Worm (Caenorhabditis elegans): ENCODE measurements around the gene D2023.6.

DNA sequence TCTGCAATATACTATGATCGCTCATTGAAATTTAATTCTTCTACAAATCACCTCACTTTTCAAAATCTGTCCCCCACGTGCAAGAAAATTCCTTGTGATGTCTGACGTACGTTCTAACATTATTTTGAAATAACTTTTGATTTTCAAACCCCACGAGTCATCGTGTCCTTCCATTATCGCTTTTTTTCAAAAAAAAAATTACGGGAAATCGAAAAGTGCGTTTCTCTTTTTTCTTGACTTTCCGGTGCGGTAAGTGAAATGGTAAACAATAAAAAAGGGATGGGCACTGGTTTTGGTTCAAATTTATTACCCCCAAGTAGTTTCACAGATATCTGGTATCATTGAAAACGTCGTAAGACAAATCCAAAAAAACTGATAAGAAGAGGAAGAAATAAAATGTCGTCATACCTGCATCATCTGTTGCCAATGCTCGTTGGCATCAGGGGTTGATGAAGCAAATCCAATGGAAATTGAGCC is 23.6 kb upstream of the D2023.6 start:
- no peak for TF ChIP-seq ctbp-1 (GFP tag; IDR thresholded peaks at IDR 0.05)
- no peak for TF ChIP-seq ama-1 (optimal IDR thresholded peaks at IDR 0.05)
- TF ChIP-seq jun-1 (tag; optimal IDR thresholded peaks at IDR 0.05), result no peak
